Worm (Caenorhabditis elegans) whole organism, L4/young adult: ENCODE results near the gene suex-1.

Source experiments
- dao-5 ChIP-seq: sonication (generic microtip); optimal IDR thresholded peaks from 2 replicates; lab custom pipeline; 2016; ENCODE audit warnings: missing genotype, missing genetic modification characterization, moderate library complexity, missing compliant biosample characterization
- him-1 ChIP-seq: sonication (generic microtip); optimal IDR thresholded peaks from 2 replicates; lab custom pipeline; 2016; ENCODE audit warnings: missing genotype, missing genetic modification reagents, missing genetic modification characterization, missing compliant biosample characterization

ce11 chrII:5487844-5488243 lies 10.2 kb downstream of the suex-1 start, which contains the start of gene nep-5:
- no peak for TF ChIP-seq him-1
- TF ChIP-seq dao-5: no peak
